Worm (Caenorhabditis elegans): ENCODE measurements around the gene clec-85.
"Not testable (repeated sequence)": the region's sequence is repeated elsewhere in the genome, so short reads cannot be mapped to it uniquely, and the experiment has no call there.

Gene clec-85

DNA sequence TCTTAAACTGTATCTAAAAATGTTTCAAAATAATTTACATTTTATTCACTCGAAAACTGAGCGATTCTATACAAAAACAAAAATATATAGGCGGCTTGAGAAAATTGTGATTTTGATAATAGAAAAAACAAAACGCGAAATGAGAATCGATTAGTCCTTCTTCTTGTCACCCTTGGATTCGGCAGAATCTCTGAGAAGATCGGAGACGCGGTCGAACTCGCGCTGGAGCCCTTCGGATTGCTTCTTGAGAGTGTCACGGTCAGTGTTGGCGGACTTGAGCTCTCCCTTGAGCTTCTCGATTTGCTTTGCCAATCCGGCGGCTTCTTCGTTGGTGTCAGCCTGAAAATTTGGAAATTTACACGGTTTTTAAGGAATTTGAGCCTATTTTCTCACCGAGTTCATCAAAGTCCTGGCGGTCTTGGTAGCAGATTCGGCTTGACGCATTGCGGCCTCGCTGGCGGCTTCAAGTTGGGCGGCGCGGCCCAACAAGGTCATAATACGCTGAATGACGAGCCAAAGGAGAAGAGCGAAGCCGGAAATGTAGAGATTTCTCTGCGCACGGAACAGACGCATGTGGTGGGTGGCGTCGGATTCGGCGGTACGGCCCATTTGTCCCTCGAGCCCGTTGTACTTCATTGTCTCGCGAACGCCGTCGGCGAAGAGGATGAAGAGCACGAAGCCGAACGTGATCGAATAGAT lies 41.0 kb downstream of the clec-85 start:
- TF ChIP-seq pha-4 (tag; optimal IDR thresholded peaks at IDR 0.05) = no peak
- TF ChIP-seq snpc-4 (tag; optimal IDR thresholded peaks at IDR 0.05) = no peak
- TF ChIP-seq lin-39 (tag; optimal IDR thresholded peaks at IDR 0.05) = no peak
- no peak for TF ChIP-seq elt-2 (tag; optimal IDR thresholded peaks at IDR 0.05)
- no peak for TF ChIP-seq egl-27 (tag; optimal IDR thresholded peaks at IDR 0.05)
- no peak for TF ChIP-seq elt-1 (tag; optimal IDR thresholded peaks at IDR 0.05)
- no peak for TF ChIP-seq ztf-4 (tag; optimal IDR thresholded peaks at IDR 0.05)
- TF ChIP-seq nhr-11 (tag; optimal IDR thresholded peaks at IDR 0.05) = no peak
- no peak for TF ChIP-seq nfya-1 (tag; optimal IDR thresholded peaks at IDR 0.05; ENCODE audit: insufficient read depth)
- no peak for TF ChIP-seq zag-1 (tag; optimal IDR thresholded peaks at IDR 0.05)

DNA sequence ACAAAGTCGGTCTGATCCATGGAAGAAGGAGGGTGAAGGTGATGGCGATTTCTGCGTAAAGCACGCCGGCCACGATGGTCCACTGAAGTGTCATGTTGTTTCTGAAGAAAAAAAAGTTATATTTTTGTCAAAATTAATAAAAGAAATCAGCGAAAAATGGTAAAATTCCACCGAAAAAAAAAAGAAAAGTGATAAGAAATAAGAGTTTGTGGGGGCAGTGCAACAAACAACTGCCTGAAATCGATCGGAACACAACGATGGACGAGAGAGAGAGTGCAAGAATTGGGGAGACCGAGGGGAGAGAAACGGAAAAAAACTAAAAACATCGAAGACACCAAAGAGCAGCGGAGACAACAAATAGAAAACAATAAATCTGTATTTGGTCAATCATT lies 41.7 kb downstream of the clec-85 start, which contains the start of gene Y54G2A.18:
Gene Y54G2A.18 (minus strand): TSS at position 101 of the 392 bp plus-strand sequence.
- TF ChIP-seq pha-4 (tag; optimal IDR thresholded peaks at IDR 0.05) = peak; percentile 35
- TF ChIP-seq unc-62 (GFP tag; optimal IDR thresholded peaks at IDR 0.05) = no peak
- TF ChIP-seq ceh-9 (tag; optimal IDR thresholded peaks at IDR 0.05) = no peak
- TF ChIP-seq R02D3.7 (tag; optimal IDR thresholded peaks at IDR 0.05) = no peak
- TF ChIP-seq daf-12 (tag; optimal IDR thresholded peaks at IDR 0.05) = no peak
- no peak for TF ChIP-seq nhr-12 (tag; optimal IDR thresholded peaks at IDR 0.05)
- TF ChIP-seq fkh-2 (tag; optimal IDR thresholded peaks at IDR 0.05) = no peak
- no peak for TF ChIP-seq nhr-23 (tag; optimal IDR thresholded peaks at IDR 0.05)
- no peak for TF ChIP-seq tbx-2 (tag; optimal IDR thresholded peaks at IDR 0.05)
- TF ChIP-seq nhr-67 (tag; optimal IDR thresholded peaks at IDR 0.05) = no peak
- no peak for TF ChIP-seq nhr-11 (tag; optimal IDR thresholded peaks at IDR 0.05)
- TF ChIP-seq snpc-4 (tag; optimal IDR thresholded peaks at IDR 0.05) = no peak
- TF ChIP-seq ztf-11 (tag; optimal IDR thresholded peaks at IDR 0.05) = no peak
- no peak for TF ChIP-seq ZK546.5 (tag; optimal IDR thresholded peaks at IDR 0.05)
- peak; percentile 28 for TF ChIP-seq ceh-28 (tag; optimal IDR thresholded peaks at IDR 0.05)
- no peak for TF ChIP-seq nhr-43 (tag; optimal IDR thresholded peaks at IDR 0.05; ENCODE audit: poor library complexity, severe bottlenecking)
- TF ChIP-seq ceh-82 (tag; optimal IDR thresholded peaks at IDR 0.05) = no peak
- TF ChIP-seq nhr-28 (tag; optimal IDR thresholded peaks at IDR 0.05) = no peak
- peak; percentile 35 for TF ChIP-seq elt-2 (tag; optimal IDR thresholded peaks at IDR 0.05)
- TF ChIP-seq nhr-76 (tag; optimal IDR thresholded peaks at IDR 0.05) = no peak
- TF ChIP-seq zag-1 (tag; optimal IDR thresholded peaks at IDR 0.05) = no peak

DNA sequence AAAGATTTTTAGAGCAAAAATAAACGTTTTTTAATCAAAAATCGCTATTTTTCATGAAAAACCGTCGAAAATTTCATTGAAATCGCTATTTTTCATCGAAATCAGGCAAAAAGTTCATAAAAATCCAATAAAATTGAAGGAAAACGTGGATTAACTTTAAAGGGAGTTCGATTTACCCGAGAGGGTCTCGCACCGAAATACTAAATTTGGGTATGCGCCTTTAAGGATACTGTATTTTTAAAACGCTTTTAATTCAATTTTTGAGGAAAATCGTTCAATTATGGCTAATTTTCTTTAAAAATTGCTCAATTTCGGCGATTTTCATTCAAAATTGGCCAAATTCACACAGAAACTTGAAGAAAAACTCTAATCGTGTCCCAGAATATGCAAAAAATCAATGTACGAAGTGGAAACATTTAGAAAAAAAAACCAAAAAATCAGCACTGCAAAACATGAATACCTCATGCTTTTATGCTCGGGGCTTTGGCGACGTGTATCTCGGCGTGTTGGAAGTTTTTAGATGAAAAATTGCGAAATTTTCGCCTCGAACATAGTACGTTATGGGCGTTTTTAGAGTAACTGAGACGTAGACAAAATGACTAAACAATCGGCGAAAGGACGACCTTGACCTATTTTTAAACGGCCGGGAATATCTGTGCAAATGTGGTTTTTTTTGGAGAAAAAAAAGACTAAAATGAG lies 42.2 kb downstream of the clec-85 start:
- TF ChIP-seq nhr-23 (tag; optimal IDR thresholded peaks at IDR 0.05) = peak; percentile 53
- peak; percentile 10 for TF ChIP-seq nhr-25 (tag; optimal IDR thresholded peaks at IDR 0.05)
- no peak for TF ChIP-seq nhr-12 (tag; optimal IDR thresholded peaks at IDR 0.05)
- no peak for TF ChIP-seq unc-62 (GFP tag; optimal IDR thresholded peaks at IDR 0.05)

DNA sequence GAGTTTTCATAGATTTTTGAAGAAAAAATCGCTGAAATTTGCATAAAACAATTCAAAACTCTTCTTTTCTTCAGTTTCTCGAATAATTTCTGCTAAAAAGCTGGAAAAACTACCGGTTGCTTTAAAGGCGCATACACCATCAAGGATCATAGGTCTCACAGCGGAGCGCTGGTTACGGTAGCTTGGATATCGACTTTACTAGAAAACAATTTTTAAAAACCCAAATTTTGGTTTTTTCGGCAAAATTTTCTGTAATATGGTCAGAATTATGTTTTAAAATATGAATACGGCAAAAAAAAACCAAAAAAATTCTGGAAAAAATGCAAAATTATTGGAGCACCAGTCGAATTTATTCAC lies 42.8 kb downstream of the clec-85 start:
- no peak for TF ChIP-seq R02D3.7 (tag; optimal IDR thresholded peaks at IDR 0.05)

DNA sequence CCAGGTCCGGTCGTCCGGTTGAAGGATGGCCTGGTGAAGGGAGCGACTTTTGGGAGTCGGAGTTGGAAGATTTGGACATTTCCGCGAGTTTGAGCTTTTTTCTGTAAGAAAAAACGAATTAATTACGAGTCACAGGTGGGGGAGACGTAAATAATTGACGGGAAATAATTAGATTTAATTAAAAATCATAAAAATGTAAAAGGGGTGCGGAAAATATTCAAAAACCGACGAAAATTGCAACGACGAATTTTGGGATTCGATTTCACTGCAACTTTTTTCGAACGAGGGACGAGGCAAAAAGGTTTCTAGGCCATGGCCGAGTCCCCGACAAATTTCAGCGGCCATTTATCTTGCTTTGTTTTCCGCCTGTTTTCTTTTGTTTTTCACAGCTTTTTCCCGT lies 43.9 kb downstream of the clec-85 start, which contains the start of gene Y54G2A.19:
Gene Y54G2A.19 (minus strand): TSS at position 101 of the 400 bp plus-strand sequence.
- not testable (repeated sequence) for TF ChIP-seq ztf-4, nhr-67, lin-39 (tag; optimal IDR thresholded peaks at IDR 0.05)

DNA sequence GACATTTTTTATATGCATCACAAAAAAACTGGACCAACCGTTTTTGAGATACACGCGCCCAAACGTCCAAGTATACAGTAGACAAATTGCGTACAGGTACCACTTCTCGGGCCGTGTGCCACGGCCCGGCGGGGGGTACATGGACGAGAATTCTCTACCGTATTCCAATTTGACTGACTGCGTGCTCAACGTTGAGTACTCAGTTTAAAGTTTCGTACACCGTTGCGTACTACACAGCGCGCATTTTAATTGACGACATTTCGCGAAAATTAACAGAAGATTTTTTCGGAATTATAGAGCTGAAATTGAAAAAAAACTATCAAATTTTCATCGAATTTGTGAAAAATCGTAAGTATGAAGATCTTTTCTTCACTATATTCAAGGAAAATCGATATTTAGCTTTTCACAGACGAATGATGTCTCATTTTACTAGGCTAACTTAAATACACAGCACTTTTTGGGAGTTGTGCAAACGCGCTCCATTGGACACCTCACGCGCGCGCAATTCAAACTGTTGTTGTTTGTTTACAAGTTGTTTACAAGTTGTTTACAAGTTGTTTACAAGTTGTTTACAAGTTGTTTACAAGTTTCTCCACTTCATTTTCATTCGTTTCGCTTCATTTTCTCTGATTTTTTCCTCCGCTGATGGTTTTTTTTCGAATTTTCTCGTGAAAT lies 45.4 kb downstream of the clec-85 start:
- peak; percentile 11 for TF ChIP-seq pha-4 (tag; optimal IDR thresholded peaks at IDR 0.05)
- TF ChIP-seq elt-2 (tag; optimal IDR thresholded peaks at IDR 0.05) = peak; percentile 8

Measured in whole organism, L3 larva.